Worm (Caenorhabditis elegans) whole organism, young adult: Measurements from ENCODE around the gene col-166.

Source experiments
- K11D2.4 ChIP-seq: fragments of 200-800 bp; sonication (Bioruptor generic); IDR thresholded peaks from 2 replicates; pipeline ENCODE4 v1.3.6; 2022; ENCODE audit warnings: missing genetic modification reagents, missing genetic modification characterization, missing compliant biosample characterization
- Y53G8AR.9 ChIP-seq: fragments of 200-800 bp; sonication (Bioruptor generic); conservative IDR thresholded peaks from 2 replicates; pipeline ENCODE4 v1.3.6; 2022; ENCODE audit warnings: missing genetic modification reagents, missing genetic modification characterization, missing compliant biosample characterization
- ama-1 ChIP-seq, 3 experiments: fragments of 150-350 bp in 1 of 3; sonication (generic microtip) in 2 of 3; optimal IDR thresholded peaks; 2 replicates each; lab custom pipeline; 2014 to 2018; ENCODE audit warnings: missing biosample characterization in 2 of 3, missing genetic modification characterization in 2 of 3, missing genetic modification reagents in 2 of 3
- attf-6 ChIP-seq: fragments of 200-800 bp; sonication (Bioruptor generic); IDR thresholded peaks from 2 replicates; pipeline ENCODE4 v1.3.6; 2022; ENCODE audit warnings: missing genetic modification reagents, missing genetic modification characterization, missing compliant biosample characterization
- ccch-3 ChIP-seq: fragments of 200-800 bp; sonication (Bioruptor generic); optimal IDR thresholded peaks from 2 replicates; lab custom pipeline; 2018; ENCODE audit warnings: mild to moderate bottlenecking, missing genetic modification characterization, missing compliant biosample characterization
- ceh-40 ChIP-seq: fragments of 200-800 bp; sonication (Bioruptor generic); IDR thresholded peaks from 2 replicates; pipeline ENCODE4 v1.3.6; 2022; ENCODE audit warnings: missing genetic modification characterization, missing compliant biosample characterization
- nhr-90 ChIP-seq: sonication (generic microtip); optimal IDR thresholded peaks from 2 replicates; lab custom pipeline; 2016; ENCODE audit warnings: missing genotype, mild to moderate bottlenecking, missing genetic modification characterization, missing compliant biosample characterization
- snpc-1.3 ChIP-seq: sonication (generic microtip); optimal IDR thresholded peaks from 2 replicates; lab custom pipeline; 2017; ENCODE audit warnings: missing genetic modification characterization, mild to moderate bottlenecking, missing compliant biosample characterization, antibody characterized with exemption, moderate library complexity, missing genotype, missing genetic modification reagents; ENCODE audit not compliant: insufficient read depth
- snpc-4 ChIP-seq, 5 experiments: fragments of 150-350 bp in 1 of 5; sonication (generic microtip) in 4 of 5; optimal IDR thresholded peaks; 2 replicates each; lab custom pipeline; 2014 to 2018; ENCODE audit warnings: missing genetic modification characterization in 5 of 5, missing biosample characterization in 3 of 5, antibody characterized with exemption in 2 of 5, mild to moderate bottlenecking in 2 of 5, missing compliant biosample characterization in 2 of 5, missing genotype in 2 of 5, moderate library complexity in 2 of 5, missing genetic modification reagents in 1 of 5

DNA sequence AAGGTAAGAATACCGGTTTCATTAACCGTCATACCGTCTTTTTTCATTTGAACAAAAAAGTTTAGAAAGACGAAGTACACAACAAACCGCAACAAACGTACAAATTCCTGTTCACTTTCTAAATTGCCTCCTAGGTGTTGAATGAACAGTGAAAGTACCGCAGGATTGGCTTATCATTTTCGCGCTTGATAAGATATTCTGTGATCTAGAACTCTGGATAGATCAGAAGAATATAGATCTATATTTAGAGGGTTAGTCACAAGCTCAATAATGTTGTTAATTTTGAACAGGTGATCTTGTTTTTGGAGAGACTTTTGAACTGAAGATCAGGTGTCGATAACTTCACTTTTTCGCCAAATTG lies 25.2 kb upstream of the col-166 start:
- TF ChIP-seq ama-1 (optimal IDR thresholded peaks at IDR 0.05; lab: Kevin White, UChicago) (no peak), ama-1 (GFP tag; optimal IDR thresholded peaks at IDR 0.05; lab: Kevin White, UChicago) (no peak), ccch-3 (GFP tag; lab: Kevin White, UChicago) (no peak), K11D2.4 (GFP tag; lab: Robert Waterston, UW) (no peak), nhr-90 (tag; lab: Kevin White, UChicago) (no peak), ceh-40 (no peak), attf-6 (no peak), Y53G8AR.9 (GFP tag; lab: Robert Waterston, UW) (no peak), snpc-4 (GFP tag; optimal IDR thresholded peaks at IDR 0.05; lab: Kevin White, UChicago) (no peak), snpc-4 (tag; optimal IDR thresholded peaks at IDR 0.05; lab: Kevin White, UChicago) (no peak), snpc-1.3 (tag; lab: Kevin White, UChicago) (no peak)
